Fruit fly (Drosophila melanogaster) whole organism, pupa: Measurements from ENCODE around the gene CG34008.

Experiments
- CG14655 ChIP-seq: fragments of 200-800 bp; sonication (Bioruptor generic); optimal IDR thresholded peaks from 3 replicates; lab custom pipeline; 2017; ENCODE audit warnings: mild to moderate bottlenecking, missing biosample characterization, missing genetic modification reagents, missing genetic modification characterization
- CG15710 ChIP-seq: fragments of 200-800 bp; sonication (Bioruptor generic); optimal IDR thresholded peaks from 2 replicates; lab custom pipeline; 2018; ENCODE audit warnings: missing biosample characterization, mild to moderate bottlenecking, missing genetic modification characterization, moderate library complexity
- CG34367 ChIP-seq: fragments of 200-800 bp; sonication (Bioruptor generic); optimal IDR thresholded peaks from 2 replicates; lab custom pipeline; 2018; ENCODE audit warnings: missing biosample characterization, mild to moderate bottlenecking, missing genetic modification characterization
- D1 ChIP-seq: fragments of 200-800 bp; sonication (Bioruptor generic); optimal IDR thresholded peaks from 2 replicates; lab custom pipeline; 2018; ENCODE audit warnings: missing biosample characterization, mild to moderate bottlenecking, missing genetic modification characterization, moderate library complexity
- EcR ChIP-seq: fragments of 200-800 bp; sonication (Bioruptor generic); optimal IDR thresholded peaks from 3 replicates; lab custom pipeline; 2019; ENCODE audit warnings: missing biosample characterization, missing genetic modification characterization, mild to moderate bottlenecking, moderate library complexity, missing genetic modification reagents
- Pif1B ChIP-seq: fragments of 200-800 bp; sonication (Bioruptor generic); optimal IDR thresholded peaks from 3 replicates; lab custom pipeline; 2016; ENCODE audit warnings: missing biosample characterization, missing genetic modification characterization
- gl ChIP-seq: fragments of 200-800 bp; sonication (Bioruptor generic); optimal IDR thresholded peaks from 2 replicates; lab custom pipeline; 2018; ENCODE audit warnings: missing biosample characterization, mild to moderate bottlenecking, missing genetic modification characterization

DNA sequence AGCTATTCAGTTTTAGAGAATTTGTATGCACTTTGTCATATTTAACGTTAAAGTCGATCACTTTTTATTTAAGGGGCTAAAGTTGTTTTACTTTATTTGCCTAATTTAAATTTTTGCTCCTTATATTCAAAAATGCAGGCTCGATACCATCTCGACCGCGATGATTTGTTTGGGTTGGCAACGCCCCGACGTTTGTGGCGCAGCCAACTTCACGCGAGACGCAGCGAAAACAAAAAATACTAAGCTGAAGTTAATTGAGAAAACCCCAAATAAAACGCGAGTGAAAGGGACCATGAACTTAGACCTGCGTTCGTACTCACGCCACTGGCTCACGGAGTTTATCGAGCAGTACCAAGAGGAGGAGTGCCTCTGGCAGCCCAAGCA lies 23.2 kb downstream of the CG34008 start:
- TF ChIP-seq gl (tag; lab: Kevin White, UChicago) (no peak), Pif1B (no peak), CG34367 (tag; lab: Kevin White, UChicago) (no peak), EcR (GFP tag; lab: Kevin White, UChicago) (no peak), D1 (tag; lab: Kevin White, UChicago) (no peak), CG14655 (no peak), CG15710 (tag; lab: Kevin White, UChicago) (no peak)
